3 fruit fly cellular contexts compared by ENCODE assay signal in the genomic region with DNA sequence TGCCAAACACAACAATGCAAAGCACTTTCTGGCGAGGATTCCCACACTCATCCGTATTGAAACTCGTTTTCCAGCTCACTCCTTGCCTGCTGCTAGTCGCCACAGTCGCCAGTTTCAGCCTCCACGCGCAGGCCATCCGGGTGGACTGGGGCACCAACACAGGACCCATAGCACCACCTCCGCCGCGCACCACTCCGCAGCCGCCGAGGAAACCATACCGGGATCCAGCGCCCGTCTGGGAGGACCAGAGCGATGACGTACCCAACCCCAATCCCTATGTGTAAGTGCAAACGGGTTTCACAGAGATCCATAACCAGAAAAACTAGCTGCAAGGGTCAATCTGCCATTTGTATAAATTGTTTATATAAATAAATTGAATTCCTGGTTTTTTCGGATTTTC.
A peak's percentile ranks its signal among the peaks of the same experiment; 100 is the strongest.
TF ChIP-seq lines count a peak whose summit lies in the region.

No protein-coding gene starts in this region.

- no peak for TF ChIP-seq CTCF in whole organism, embryonic (GFP tag; optimal IDR thresholded peaks at IDR 0.05; lab: Kevin White, UChicago)

TF ChIP-seq in whole organism, embryonic, 481 proteins besides CTCF, POLR2A, EP300 and RAD21:
- TF ChIP-seq nom (GFP tag; optimal IDR thresholded peaks at IDR 0.05; lab: Kevin White, UChicago) (peak; percentile 42), crp (GFP tag; optimal IDR thresholded peaks at IDR 0.05; lab: Kevin White, UChicago) (no peak)

TF ChIP-seq in whole organism, prepupa, 60 proteins besides CTCF, POLR2A, EP300 and RAD21:
- TF ChIP-seq Eip93F (GFP tag; optimal IDR thresholded peaks at IDR 0.05; lab: Kevin White, UChicago) (no peak), Gug (GFP tag; IDR thresholded peaks at IDR 0.05; lab: Robert Waterston, UW) (no peak), Eip78C (GFP tag; lab: Kevin White, UChicago) (no peak), lz (GFP tag; optimal IDR thresholded peaks at IDR 0.05; lab: Kevin White, UChicago) (no peak), svp (GFP tag; lab: Kevin White, UChicago) (no peak), net (GFP tag; optimal IDR thresholded peaks at IDR 0.05; lab: Kevin White, UChicago) (no peak), ss (GFP tag; optimal IDR thresholded peaks at IDR 0.05; lab: Kevin White, UChicago) (peak; percentile 26 to 54), eg (GFP tag; IDR thresholded peaks at IDR 0.05; lab: Robert Waterston, UW) (0 out of 3 replicates have a peak, but pooled peaks have one; percentile 21), OdsH (GFP tag; optimal IDR thresholded peaks at IDR 0.05; lab: Kevin White, UChicago) (no peak), achi (GFP tag; optimal IDR thresholded peaks at IDR 0.05; lab: Kevin White, UChicago) (no peak), acj6 (GFP tag; optimal IDR thresholded peaks at IDR 0.05; lab: Kevin White, UChicago) (no peak), spab (GFP tag; optimal IDR thresholded peaks at IDR 0.05; lab: Kevin White, UChicago) (no peak), CG6854 (GFP tag; optimal IDR thresholded peaks at IDR 0.05; lab: Kevin White, UChicago) (no peak), CG1621 (tag; optimal IDR thresholded peaks at IDR 0.05; lab: Kevin White, UChicago) (peak; percentile 87), CG6792 (GFP tag; optimal IDR thresholded peaks at IDR 0.05; lab: Kevin White, UChicago) (no peak), CG6163 (GFP tag; IDR thresholded peaks at IDR 0.05; lab: Robert Waterston, UW) (no peak), cyc (GFP tag; optimal IDR thresholded peaks at IDR 0.05; lab: Kevin White, UChicago) (no peak), CG3919 (GFP tag; optimal IDR thresholded peaks at IDR 0.05; lab: Kevin White, UChicago) (no peak), fd59A (GFP tag; optimal IDR thresholded peaks at IDR 0.05; lab: Kevin White, UChicago) (no peak), Sox14 (GFP tag; optimal IDR thresholded peaks at IDR 0.05; lab: Kevin White, UChicago) (no peak), dsx (GFP tag; optimal IDR thresholded peaks at IDR 0.05; lab: Kevin White, UChicago; ENCODE audit: poor library complexity, severe bottlenecking) (peak; percentile 9), Smox (GFP tag; optimal IDR thresholded peaks at IDR 0.05; lab: Kevin White, UChicago) (no peak)

TF ChIP-seq in whole organism, pupa, 21 proteins besides CTCF, POLR2A, EP300 and RAD21:
- TF ChIP-seq fd96Ca (GFP tag; IDR thresholded peaks at IDR 0.05; lab: Robert Waterston, UW): no peak
- TF ChIP-seq CG12605 (GFP tag; IDR thresholded peaks at IDR 0.05; lab: Robert Waterston, UW): no peak
- TF ChIP-seq gl (tag; optimal IDR thresholded peaks at IDR 0.05; lab: Kevin White, UChicago): no peak
- no peak for TF ChIP-seq CG34367 (tag; optimal IDR thresholded peaks at IDR 0.05; lab: Kevin White, UChicago)
- peak; percentile 36 for TF ChIP-seq CG13204 (GFP tag; optimal IDR thresholded peaks at IDR 0.05; lab: Kevin White, UChicago)
- no peak for TF ChIP-seq CG8301 (tag; optimal IDR thresholded peaks at IDR 0.05; lab: Kevin White, UChicago)
- no peak for TF ChIP-seq Ets98B (GFP tag; IDR thresholded peaks at IDR 0.05; lab: Robert Waterston, UW)
- TF ChIP-seq Pif1A (GFP tag; optimal IDR thresholded peaks at IDR 0.05; lab: Kevin White, UChicago): no peak
- TF ChIP-seq CG17806 (tag; optimal IDR thresholded peaks at IDR 0.05; lab: Kevin White, UChicago): no peak
- no peak for TF ChIP-seq rn (GFP tag; IDR thresholded peaks at IDR 0.05; lab: Robert Waterston, UW)
- peak; percentile 84 for TF ChIP-seq EcR (GFP tag; optimal IDR thresholded peaks at IDR 0.05; lab: Kevin White, UChicago)
- TF ChIP-seq CG15710 (tag; optimal IDR thresholded peaks at IDR 0.05; lab: Kevin White, UChicago): no peak
- TF ChIP-seq CG8159 (tag; optimal IDR thresholded peaks at IDR 0.05; lab: Kevin White, UChicago): no peak
- no peak for TF ChIP-seq CG14655 (GFP tag; optimal IDR thresholded peaks at IDR 0.05; lab: Kevin White, UChicago)
- no peak for TF ChIP-seq D1 (tag; optimal IDR thresholded peaks at IDR 0.05; lab: Kevin White, UChicago)
- TF ChIP-seq CG10348 (GFP tag; IDR thresholded peaks at IDR 0.05; lab: Robert Waterston, UW): no peak
